Worm (Caenorhabditis elegans): ENCODE data around the gene F43E12.1.

DNA sequence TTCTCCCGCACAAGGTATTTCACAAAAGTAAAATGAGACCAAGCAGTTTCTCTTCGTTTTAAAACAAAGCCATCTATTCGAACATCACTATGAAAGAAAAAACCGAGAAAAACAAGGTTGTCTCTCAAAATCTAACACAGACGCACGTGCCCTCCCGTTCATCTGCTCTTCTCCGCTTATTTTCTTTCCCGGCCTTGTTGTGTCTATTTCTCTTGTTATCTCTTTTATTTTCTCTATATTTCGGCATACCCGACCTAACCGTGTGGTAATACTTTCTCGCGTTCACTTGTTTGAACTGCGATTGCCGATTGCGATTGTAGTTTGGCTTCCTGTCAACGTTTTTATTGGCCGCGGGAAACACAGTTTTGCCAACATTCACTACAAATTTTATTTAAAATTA, 48.0 kb upstream of the F43E12.1 start:
- TF ChIP-seq sdc-2 (tag; optimal IDR thresholded peaks at IDR 0.05) (no peak), ttx-3 (tag; optimal IDR thresholded peaks at IDR 0.05) (no peak), ceh-19 (GFP tag; optimal IDR thresholded peaks at IDR 0.05) (no peak), ceh-18 (tag; optimal IDR thresholded peaks at IDR 0.05) (no peak), pha-4 (tag; optimal IDR thresholded peaks at IDR 0.05) (no peak), npax-4 (tag; optimal IDR thresholded peaks at IDR 0.05) (no peak), pat-9 (tag; optimal IDR thresholded peaks at IDR 0.05) (no peak), ref-2 (tag; optimal IDR thresholded peaks at IDR 0.05) (no peak), hlh-6 (tag; optimal IDR thresholded peaks at IDR 0.05) (no peak), hlh-30 (tag; optimal IDR thresholded peaks at IDR 0.05; ENCODE audit: insufficient read depth) (no peak), ceh-2 (tag; optimal IDR thresholded peaks at IDR 0.05) (no peak), nfya-1 (tag; optimal IDR thresholded peaks at IDR 0.05) (no peak)
